Fruit fly (Drosophila melanogaster) whole organism, larva: ENCODE measurements around the gene kkv.
A peak's percentile ranks its signal among the peaks of the same experiment; 100 is the strongest.

Source experiments
- noc ChIP-seq: fragments of 200-800 bp; sonication (Bioruptor generic); optimal IDR thresholded peaks from 3 replicates; lab custom pipeline; 2019; ENCODE audit warnings: missing biosample characterization, mild to moderate bottlenecking, missing genetic modification characterization, moderate library complexity

kkv gene

DNA sequence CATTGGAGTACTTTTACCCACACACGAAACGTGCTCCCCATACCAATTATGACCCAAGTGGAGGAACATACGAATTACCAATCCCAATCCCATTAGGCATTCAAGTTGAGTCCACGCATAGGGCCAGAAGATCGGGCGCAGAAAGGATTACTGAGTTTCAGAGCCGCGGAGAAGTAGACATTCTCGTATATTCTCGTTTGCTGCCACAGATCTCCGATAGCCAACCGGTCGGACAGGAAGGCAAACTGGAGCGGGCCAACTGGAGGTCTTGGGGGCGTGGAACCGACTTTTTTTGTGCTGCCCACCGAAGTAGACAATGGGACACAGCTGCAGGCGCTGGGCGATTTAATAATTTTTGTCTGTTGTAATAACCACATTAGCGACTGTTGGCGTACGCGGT, 3.6 kb downstream of the kkv start:
- TF ChIP-seq noc (tag; lab: Kevin White, UChicago) = no peak

DNA sequence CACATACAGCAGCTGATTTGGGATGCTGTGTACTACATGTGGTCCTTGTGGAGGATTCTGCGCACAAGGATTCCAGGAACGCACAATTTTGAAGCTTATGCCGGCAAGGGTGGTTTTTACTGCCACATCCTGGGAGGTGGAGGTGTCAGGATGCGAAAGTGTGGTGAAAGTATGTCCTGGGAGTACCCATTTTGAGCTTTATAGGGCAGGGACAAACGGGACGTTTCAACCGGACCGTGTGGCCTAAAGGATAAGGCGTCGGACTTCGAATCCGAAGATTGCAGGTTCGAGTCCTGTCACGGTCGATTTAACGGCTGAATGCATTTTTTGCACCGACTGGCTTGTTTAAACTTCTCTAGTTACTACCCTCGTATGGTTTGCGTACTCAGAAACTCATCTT, 4.7 kb downstream of the kkv start:
- TF ChIP-seq noc (tag; lab: Kevin White, UChicago) = no peak

DNA sequence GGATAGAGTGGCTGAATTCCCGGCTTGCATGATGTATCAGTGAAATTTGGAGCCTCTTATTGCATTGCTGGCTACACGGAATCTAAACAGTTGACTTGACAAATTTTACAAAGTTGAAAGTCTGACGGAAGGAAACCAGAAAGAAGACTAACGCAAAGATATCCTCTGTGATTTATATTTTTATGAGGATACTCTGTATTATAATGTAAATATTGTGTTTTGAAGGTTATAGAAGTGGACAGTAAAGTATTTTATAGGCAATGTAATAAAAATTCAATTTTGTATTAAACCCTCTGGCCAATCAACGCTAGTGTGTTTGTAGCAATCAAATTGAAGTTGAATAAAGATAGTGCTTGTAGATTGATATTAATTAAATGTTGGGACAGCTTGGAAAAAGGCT, 5.1 kb downstream of the kkv start, which contains the start of gene CG14668:
CG14668 (minus strand) TSS at position 101 of the 400 bp plus-strand sequence.
- TF ChIP-seq noc (tag; lab: Kevin White, UChicago) = no peak

DNA sequence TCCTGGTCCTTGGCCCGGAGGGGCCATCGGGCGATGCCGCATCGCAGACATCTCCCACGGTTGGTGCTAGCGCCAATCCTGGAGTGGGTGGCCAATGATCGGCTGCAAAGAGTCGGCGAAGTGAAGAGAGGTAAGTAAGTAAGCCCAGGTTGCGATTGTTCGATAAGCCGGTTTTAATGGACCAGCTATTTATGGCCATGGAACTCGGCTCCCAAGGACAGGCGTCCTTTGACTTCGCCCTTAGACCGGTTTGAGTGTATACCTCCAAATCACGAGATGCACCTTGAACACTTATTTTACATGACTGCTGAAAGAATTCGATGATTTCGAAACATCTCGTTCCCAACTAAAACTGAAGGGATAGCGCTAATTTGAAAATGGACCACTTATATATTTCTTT, 6.9 kb downstream of the kkv start:
- TF ChIP-seq noc (tag; lab: Kevin White, UChicago) = no peak

DNA sequence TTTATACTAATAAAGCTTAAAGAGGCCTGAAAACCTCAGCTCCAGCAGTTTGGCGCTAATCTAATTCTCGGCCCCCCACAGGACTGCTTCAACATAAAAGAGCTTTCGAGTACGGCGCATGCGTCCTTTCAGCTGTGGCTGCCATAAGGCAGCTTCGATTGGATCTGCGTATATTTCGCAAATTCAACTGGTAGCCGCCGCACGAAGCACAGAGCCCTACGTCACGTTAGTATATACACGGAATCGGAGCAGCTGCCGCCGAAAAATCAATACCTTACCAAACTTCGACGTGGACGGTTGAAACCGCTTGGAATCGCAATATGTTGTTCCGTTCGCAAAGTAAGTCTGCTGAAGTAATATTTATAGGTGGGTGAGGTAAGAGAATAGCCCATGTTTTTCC, 16.1 kb downstream of the kkv start, which contains the start of gene 7B2:
7B2 (plus strand) TSS at position 169 of the 400 bp plus-strand sequence.
- TF ChIP-seq noc (tag; lab: Kevin White, UChicago) = no peak

DNA sequence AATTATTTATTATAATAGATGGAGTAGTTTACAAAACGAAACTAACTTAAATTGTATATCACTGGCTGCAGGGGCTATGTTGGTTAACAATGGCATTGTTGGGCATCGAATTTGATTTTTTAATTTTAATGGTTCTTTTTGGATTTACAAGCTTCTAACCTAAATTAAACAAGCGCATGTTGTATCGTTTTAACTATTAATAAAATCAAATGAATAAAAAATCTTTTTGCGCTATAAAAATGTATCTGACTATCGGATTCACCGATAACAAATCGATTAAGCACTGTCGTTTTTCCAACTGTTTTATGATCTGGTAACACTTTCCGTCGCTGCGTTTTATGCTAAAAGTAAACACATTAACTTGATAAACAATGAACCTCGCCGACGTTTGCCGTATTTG, 17.9 kb downstream of the kkv start, which contains the start of the genes hd and CG14667:
hd (minus strand) TSS at position 243 of the 400 bp plus-strand sequence.
CG14667 (plus strand) TSS at position 303 of the 400 bp plus-strand sequence.
- no peak for TF ChIP-seq noc (tag; lab: Kevin White, UChicago)

DNA sequence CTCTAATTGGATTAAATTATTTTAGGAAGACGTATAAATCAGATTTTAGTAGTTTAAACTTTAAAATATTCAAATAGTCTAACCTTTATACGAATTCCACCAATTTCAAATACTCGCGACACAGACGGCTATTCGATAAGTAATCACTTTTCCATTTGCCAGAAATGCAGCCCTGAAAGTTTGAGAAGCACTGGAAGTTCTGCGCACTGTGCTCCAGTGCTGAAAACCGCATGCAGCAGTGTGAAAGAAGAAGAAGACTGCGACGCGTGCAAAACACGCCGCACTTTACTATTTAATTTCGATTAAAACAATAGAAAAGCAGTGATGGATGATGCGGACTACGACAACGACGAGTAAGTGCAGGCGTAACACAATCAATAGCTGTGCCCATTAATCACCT, 21.1 kb downstream of the kkv start, which contains the start of gene Polr2F:
Polr2F (plus strand) TSS at position 233 of the 400 bp plus-strand sequence.
- TF ChIP-seq noc (tag; lab: Kevin White, UChicago) = peak; percentile 51

DNA sequence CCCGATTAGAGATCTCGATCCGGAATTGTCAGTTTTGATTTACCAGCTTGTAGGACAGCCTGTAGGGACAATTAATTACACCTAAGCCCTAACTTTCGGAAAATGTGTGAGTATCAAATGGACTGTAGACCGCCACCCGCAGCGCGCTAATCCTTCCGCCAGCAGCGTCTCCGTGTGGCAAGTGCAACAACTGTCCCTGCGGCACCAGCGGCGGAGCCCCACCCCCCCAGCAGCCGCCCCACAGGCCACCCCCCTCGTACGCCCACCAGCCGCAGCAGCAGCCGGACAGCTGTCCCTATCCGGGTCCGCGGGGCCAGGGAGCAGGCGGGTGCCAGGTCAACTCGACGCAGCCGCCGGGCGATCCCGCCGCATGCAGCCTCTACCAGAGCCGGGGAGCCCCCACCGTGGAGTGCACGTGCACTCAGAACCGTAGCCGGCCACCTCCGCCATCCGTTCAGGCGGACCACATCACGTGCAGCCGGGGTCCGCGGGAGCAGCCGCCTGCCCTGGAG, 23.1 kb downstream of the kkv start, which contains the start of the genes CG31542 and CG34277:
CG31542 (plus strand) TSS at position 51 of the 512 bp plus-strand sequence.
CG34277 (plus strand) TSS at position 51 of the 512 bp plus-strand sequence.
- no peak for TF ChIP-seq noc (tag; lab: Kevin White, UChicago)

DNA sequence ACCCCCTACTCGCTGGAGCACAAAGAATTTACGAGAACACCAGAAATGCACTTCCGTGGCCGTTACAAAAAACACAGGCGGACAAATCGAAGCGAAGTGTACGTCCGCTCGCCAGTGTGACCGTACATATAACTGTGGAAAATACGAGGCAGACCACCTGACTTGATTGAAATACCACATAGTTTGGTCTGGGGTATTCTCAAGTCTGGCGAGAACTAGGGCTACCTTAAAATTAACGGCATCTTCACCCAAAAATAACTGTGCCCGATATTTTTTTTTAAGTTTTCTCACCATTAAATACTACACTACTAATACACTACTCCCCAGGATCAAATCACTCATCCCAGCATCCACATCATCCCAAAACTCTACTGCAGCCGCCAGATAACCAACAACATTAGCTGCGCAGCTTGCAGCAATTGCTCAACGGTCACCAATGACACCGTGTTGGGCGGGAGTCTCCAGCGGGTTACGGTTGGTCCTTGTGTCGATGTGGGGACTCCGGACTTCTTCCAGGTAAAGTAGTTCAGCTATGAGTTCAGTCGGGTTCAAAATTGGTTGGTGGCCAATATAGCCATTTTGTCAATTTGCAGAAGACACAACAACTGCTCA, 24.4 kb downstream of the kkv start, which contains the start of gene Cerk:
Cerk (minus strand) TSS at position 137 of the 612 bp plus-strand sequence.
- TF ChIP-seq noc (tag; lab: Kevin White, UChicago) = no peak

DNA sequence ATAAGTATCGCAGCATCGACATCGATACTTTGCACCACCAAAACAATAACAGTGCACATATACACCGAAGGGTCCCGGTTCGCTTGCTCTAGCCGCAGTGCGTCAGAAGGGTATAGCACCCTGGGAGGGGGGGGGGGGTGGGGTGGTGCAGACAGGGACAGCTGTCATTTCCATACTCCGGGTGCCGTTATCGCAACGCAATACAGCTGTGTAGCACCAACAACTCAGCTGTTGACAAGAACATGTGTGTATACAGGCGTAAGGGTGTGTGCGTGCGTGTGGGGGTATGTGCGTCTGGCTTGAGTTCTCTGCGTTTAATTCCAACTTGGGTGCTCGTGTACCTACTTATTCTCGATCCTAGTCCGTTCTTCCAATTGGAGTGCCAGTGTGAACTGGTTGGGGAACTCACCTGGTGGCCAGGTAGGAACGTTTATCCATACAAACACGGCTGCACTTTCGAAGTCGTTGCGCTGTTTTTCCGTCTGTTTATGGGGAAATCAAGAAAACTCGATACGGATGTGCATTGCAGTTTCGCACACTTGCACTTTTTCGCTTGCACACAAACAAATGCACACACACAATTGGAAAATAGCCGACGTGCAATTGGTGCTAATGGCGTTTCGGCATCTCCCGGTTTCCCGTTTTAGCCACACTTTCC, 25.0 kb downstream of the kkv start:
- TF ChIP-seq noc (tag; lab: Kevin White, UChicago) = no peak

DNA sequence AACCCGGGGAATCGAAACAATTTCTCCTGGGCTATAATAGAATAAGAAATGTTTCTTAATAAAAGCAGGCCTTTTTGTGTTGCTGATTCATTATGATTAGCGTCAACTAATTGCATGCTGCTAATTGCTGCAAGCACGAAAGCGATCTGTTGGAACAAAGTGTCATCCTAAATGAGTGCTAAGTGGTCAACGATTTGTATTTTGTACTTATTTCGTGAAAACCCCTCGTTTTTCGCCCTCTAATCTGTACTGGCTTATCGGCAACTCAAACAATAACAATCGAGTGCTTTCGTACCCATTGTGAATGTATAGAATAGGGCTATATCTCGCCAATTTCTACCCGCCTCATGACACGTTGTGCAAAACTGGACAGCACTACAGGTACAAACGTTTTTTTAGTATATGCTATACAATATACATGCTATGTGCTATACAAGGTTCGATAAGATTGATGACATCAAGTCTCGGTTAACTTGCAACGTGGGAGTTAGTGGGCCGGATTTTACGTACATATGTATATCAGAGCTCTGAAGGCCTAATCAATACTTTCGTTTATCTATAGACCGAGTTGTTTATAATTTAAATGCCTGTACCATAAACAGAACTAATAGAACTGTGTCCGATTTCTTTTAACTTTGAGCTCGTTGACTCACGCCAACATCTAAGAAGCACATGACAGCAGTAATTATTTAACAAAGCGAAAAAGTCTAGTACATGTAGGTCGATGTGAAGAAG, 28.0 kb downstream of the kkv start:
- TF ChIP-seq noc (tag; lab: Kevin White, UChicago) = peak; percentile 55

DNA sequence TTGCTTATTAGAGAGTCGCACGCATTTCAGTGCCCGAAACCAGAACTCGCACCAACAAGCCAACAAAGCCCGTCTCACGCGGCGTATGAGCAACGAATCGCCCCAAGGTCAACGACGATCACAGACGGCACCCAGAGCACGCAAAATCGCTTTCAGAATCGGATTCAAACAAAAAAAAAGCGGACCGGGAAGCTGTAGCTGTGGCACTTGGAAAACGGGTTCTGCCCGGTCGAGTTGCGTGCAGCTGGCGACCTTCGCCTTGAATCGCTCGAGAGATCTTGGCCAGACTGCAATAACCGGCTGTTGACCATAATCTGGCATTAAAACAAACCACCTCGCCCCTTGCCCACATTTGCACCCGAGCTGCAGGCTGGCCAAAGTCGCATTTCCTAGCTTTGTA, 29.3 kb downstream of the kkv start:
- TF ChIP-seq noc (tag; lab: Kevin White, UChicago) = no peak

DNA sequence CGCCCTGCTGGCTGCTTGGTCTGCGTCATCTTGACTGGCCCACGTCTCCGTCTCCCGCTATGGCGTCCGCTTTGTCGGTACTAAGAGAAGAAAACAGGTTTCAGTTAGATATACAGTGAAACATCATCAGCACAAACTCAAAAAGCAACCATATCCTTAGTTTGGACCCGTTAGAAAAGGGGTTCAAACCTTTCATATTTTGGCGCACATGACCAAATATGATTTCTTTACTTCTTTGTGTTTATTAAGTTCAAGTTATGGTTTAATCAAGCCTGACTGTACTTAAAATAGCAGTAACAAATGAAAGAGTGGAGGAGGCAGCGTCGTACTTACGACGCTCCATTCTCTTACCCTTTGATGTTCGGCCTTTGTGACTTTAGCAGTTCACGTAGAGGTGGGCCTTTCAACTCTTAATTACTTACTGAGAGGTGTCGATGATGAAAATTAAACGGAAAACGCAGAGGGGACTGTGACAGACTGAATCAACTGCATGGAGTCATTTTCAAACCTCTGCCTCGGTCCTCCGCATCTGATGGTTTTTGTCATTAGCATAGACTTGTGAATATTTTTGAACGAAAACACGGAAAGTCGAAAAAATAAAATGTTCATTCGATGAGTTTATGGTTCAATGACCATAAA, 30.9 kb downstream of the kkv start:
- peak; percentile 87 for TF ChIP-seq noc (tag; lab: Kevin White, UChicago)

DNA sequence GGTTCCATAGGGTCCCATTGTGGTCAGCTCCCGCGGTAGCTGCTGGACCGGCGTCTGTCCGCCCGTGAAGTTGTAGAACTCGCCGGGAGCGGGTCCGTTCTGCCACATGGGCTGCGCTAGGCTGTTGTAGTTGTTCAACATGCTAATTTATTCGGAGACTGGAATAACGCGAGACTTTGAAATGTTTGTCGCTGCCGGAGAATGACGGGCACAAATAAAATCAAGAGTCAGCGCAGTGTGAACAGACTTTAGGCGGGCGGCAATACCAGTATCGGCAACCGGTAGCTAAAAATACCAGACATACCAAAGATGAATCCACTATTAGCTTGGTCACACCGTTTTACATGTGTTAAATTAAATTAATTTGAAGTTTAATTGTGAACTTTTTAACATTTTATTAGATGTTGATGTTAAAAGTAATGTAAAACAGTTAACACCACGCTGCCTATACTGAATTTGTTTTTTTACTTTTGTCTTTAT, 34.7 kb downstream of the kkv start, which contains the start of gene Prosbeta7:
Prosbeta7 (minus strand) TSS at position 430 of the 480 bp plus-strand sequence.
- no peak for TF ChIP-seq noc (tag; lab: Kevin White, UChicago)

DNA sequence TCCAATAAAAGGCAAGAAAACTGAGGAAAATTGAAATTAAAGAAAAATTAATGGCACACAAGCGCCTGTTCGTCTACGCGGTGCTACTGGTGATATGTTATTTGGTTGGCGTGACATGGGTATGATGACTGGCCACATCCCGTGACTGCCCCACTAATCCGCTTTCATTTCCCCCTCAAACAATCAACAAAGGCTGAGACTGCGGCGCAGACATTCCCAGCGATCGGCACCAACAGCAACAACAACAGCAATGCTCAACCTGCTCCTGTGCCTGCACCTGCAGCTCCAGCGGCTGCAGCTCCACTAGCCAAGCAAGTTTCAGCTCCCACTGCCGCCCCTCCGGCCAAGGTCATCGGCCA, 37.6 kb downstream of the kkv start:
- TF ChIP-seq noc (tag; lab: Kevin White, UChicago) = no peak
